Fruit fly (Drosophila melanogaster): Measurements from ENCODE around the gene CG9747.

- TF ChIP-seq CG8478 (optimal IDR thresholded peaks at IDR 0.05) (no peak), CTCF (optimal IDR thresholded peaks at IDR 0.05) (no peak)
Observed at dm6 chr3R:30236994-30237393, 45.9 kb upstream of the CG9747 start.
